Worm (Caenorhabditis elegans) whole organism, L2 larva: ENCODE measurements around the gene lin-9.

Source experiments
- C34F6.9 ChIP-seq: fragments of 150-350 bp; optimal IDR thresholded peaks from 2 replicates; lab custom pipeline; 2014; ENCODE audit warnings: missing biosample characterization, missing genetic modification characterization
- F13H6.1 ChIP-seq: sonication (generic microtip); optimal IDR thresholded peaks from 2 replicates; lab custom pipeline; 2016; ENCODE audit warnings: missing genetic modification characterization, missing compliant biosample characterization
- R02D3.7 ChIP-seq: fragments of 150-350 bp; optimal IDR thresholded peaks from 2 replicates; lab custom pipeline; 2014; ENCODE audit warnings: missing biosample characterization, missing genetic modification characterization
- Y55F3AM.14 ChIP-seq: fragments of 200-800 bp; sonication (Bioruptor generic); optimal IDR thresholded peaks from 2 replicates; lab custom pipeline; 2018; ENCODE audit warnings: mild to moderate bottlenecking, missing genetic modification characterization, missing compliant biosample characterization
- ZK546.5 ChIP-seq: sonication (generic microtip); optimal IDR thresholded peaks from 2 replicates; lab custom pipeline; 2017; ENCODE audit warnings: missing biosample characterization, missing genetic modification characterization
- alr-1 ChIP-seq: fragments of 150-350 bp; optimal IDR thresholded peaks from 2 replicates; lab custom pipeline; 2014; ENCODE audit warnings: missing biosample characterization, missing genetic modification characterization
- aly-2 ChIP-seq: fragments of 150-350 bp; optimal IDR thresholded peaks from 2 replicates; lab custom pipeline; 2014; ENCODE audit warnings: missing biosample characterization, missing genetic modification characterization
- ama-1 ChIP-seq: fragments of 150-350 bp; optimal IDR thresholded peaks from 2 replicates; lab custom pipeline; 2018; ENCODE audit warnings: inconsistent platforms
- blmp-1 ChIP-seq: sonication (generic microtip); optimal IDR thresholded peaks from 2 replicates; lab custom pipeline; 2017; ENCODE audit warnings: missing genetic modification characterization, mild to moderate bottlenecking, missing compliant biosample characterization, antibody characterized with exemption, moderate library complexity; ENCODE audit not compliant: insufficient read depth
- crh-2 ChIP-seq: sonication (generic microtip); optimal IDR thresholded peaks from 2 replicates; lab custom pipeline; 2017; ENCODE audit warnings: missing biosample characterization, missing genetic modification characterization
- dmd-4 ChIP-seq: sonication (generic microtip); optimal IDR thresholded peaks from 2 replicates; lab custom pipeline; 2017; ENCODE audit warnings: missing biosample characterization, missing genetic modification characterization
- egl-27 ChIP-seq: sonication (generic microtip); optimal IDR thresholded peaks from 3 replicates; lab custom pipeline; 2017; ENCODE audit warnings: missing biosample characterization, missing genetic modification reagents, missing genetic modification characterization
- elt-1 ChIP-seq: fragments of 150-350 bp; optimal IDR thresholded peaks from 2 replicates; lab custom pipeline; 2014; ENCODE audit warnings: missing biosample characterization, missing genetic modification characterization
- elt-3 ChIP-seq: sonication (generic microtip); optimal IDR thresholded peaks from 2 replicates; lab custom pipeline; 2017; ENCODE audit warnings: missing biosample characterization, missing genetic modification characterization
- fos-1 ChIP-seq: fragments of 150-350 bp; optimal IDR thresholded peaks from 2 replicates; lab custom pipeline; 2014; ENCODE audit warnings: missing biosample characterization, missing genetic modification characterization
- gmeb-1 ChIP-seq: fragments of 150-350 bp; optimal IDR thresholded peaks from 2 replicates; lab custom pipeline; 2014; ENCODE audit warnings: missing biosample characterization, missing genetic modification characterization
- lin-11 ChIP-seq: fragments of 150-350 bp; sonication (generic microtip); optimal IDR thresholded peaks from 2 replicates; lab custom pipeline; 2014; ENCODE audit warnings: missing biosample characterization, missing genetic modification characterization, inconsistent platforms, mixed read lengths
- lin-13 ChIP-seq: fragments of 150-350 bp; optimal IDR thresholded peaks from 2 replicates; lab custom pipeline; 2014; ENCODE audit warnings: missing biosample characterization, missing genetic modification reagents, missing genetic modification characterization
- lsy-2 ChIP-seq, 2 experiments: fragments of 150-350 bp in 1 of 2; sonication (generic microtip) in 1 of 2; optimal IDR thresholded peaks; 2 replicates each; lab custom pipeline; 2014 to 2017; ENCODE audit warnings: missing biosample characterization in 2 of 2, missing genetic modification characterization in 2 of 2
- mab-5 ChIP-seq: fragments of 150-350 bp; optimal IDR thresholded peaks from 2 replicates; lab custom pipeline; 2014; ENCODE audit warnings: missing biosample characterization, missing genetic modification characterization
- mbf-1 ChIP-seq: sonication (generic microtip); optimal IDR thresholded peaks from 2 replicates; lab custom pipeline; 2017; ENCODE audit warnings: missing biosample characterization, missing genetic modification characterization
- mdl-1 ChIP-seq, 2 experiments: fragments of 150-350 bp in 1 of 2; sonication (generic microtip) in 1 of 2; optimal IDR thresholded peaks; 2 replicates each; lab custom pipeline; 2017; ENCODE audit warnings: missing biosample characterization in 2 of 2, missing genetic modification characterization in 2 of 2
- nhr-10 ChIP-seq: sonication (generic microtip); optimal IDR thresholded peaks from 2 replicates; lab custom pipeline; 2017; ENCODE audit warnings: missing biosample characterization, missing genetic modification characterization
- nhr-12 ChIP-seq: fragments of 150-350 bp; optimal IDR thresholded peaks from 2 replicates; lab custom pipeline; 2014; ENCODE audit warnings: missing biosample characterization, missing genetic modification characterization
- nhr-129 ChIP-seq: fragments of 150-350 bp; optimal IDR thresholded peaks from 2 replicates; lab custom pipeline; 2014; ENCODE audit warnings: missing biosample characterization, missing genetic modification characterization
- nhr-21 ChIP-seq: fragments of 150-350 bp; optimal IDR thresholded peaks from 2 replicates; lab custom pipeline; 2014; ENCODE audit warnings: missing biosample characterization, missing genetic modification characterization
- nhr-23 ChIP-seq: fragments of 150-350 bp; optimal IDR thresholded peaks from 2 replicates; lab custom pipeline; 2014; ENCODE audit warnings: missing biosample characterization, missing genetic modification reagents, missing genetic modification characterization
- nhr-237 ChIP-seq: fragments of 150-350 bp; optimal IDR thresholded peaks from 2 replicates; lab custom pipeline; 2014; ENCODE audit warnings: missing biosample characterization, missing genetic modification characterization
- nhr-25 ChIP-seq: fragments of 150-350 bp; sonication (generic microtip); optimal IDR thresholded peaks from 3 replicates; lab custom pipeline; 2014; ENCODE audit warnings: missing biosample characterization, missing genetic modification characterization
- nhr-6 ChIP-seq: fragments of 150-350 bp; optimal IDR thresholded peaks from 2 replicates; lab custom pipeline; 2014; ENCODE audit warnings: missing biosample characterization, missing genetic modification characterization
- nhr-77 ChIP-seq: fragments of 150-350 bp; optimal IDR thresholded peaks from 2 replicates; lab custom pipeline; 2014; ENCODE audit warnings: missing biosample characterization, missing genetic modification characterization
- peb-1 ChIP-seq: fragments of 150-350 bp; optimal IDR thresholded peaks from 2 replicates; lab custom pipeline; 2014; ENCODE audit warnings: missing biosample characterization, missing genetic modification characterization
- sem-4 ChIP-seq: fragments of 150-350 bp; optimal IDR thresholded peaks from 2 replicates; lab custom pipeline; 2014; ENCODE audit warnings: missing biosample characterization, missing genetic modification reagents, missing genetic modification characterization
- skn-1 ChIP-seq: sonication (generic microtip); optimal IDR thresholded peaks from 2 replicates; lab custom pipeline; 2017; ENCODE audit warnings: missing biosample characterization, missing genetic modification characterization
- sma-3 ChIP-seq: sonication (generic microtip); optimal IDR thresholded peaks from 2 replicates; lab custom pipeline; 2016; ENCODE audit warnings: missing genetic modification reagents, missing genetic modification characterization, missing compliant biosample characterization
- sma-9 ChIP-seq, 2 experiments: fragments of 150-350 bp in 1 of 2; sonication (generic microtip) in 1 of 2; optimal IDR thresholded peaks; 2 replicates each; lab custom pipeline; 2014 to 2016; ENCODE audit warnings: missing genetic modification characterization in 2 of 2, mild to moderate bottlenecking in 1 of 2, missing biosample characterization in 1 of 2, missing compliant biosample characterization in 1 of 2, missing genetic modification reagents in 1 of 2, moderate library complexity in 1 of 2
- unc-39 ChIP-seq: fragments of 150-350 bp; optimal IDR thresholded peaks from 2 replicates; lab custom pipeline; 2014; ENCODE audit warnings: missing biosample characterization, missing genetic modification characterization
- unc-62 ChIP-seq: fragments of 150-350 bp; optimal IDR thresholded peaks from 2 replicates; lab custom pipeline; 2014; ENCODE audit warnings: missing biosample characterization, missing genetic modification reagents, missing genetic modification characterization
- ztf-4 ChIP-seq: fragments of 150-350 bp; optimal IDR thresholded peaks from 2 replicates; lab custom pipeline; 2014; ENCODE audit warnings: missing biosample characterization, missing genetic modification characterization

The lin-9 gene

ce11 chrIII:8869663-8870062, 34.3 kb downstream of the lin-9 start:
- TF ChIP-seq unc-62 (GFP tag; lab: Kevin White, UChicago) (no peak), nhr-23 (tag; lab: Kevin White, UChicago) (no peak), alr-1 (tag; lab: Kevin White, UChicago) (no peak), nhr-6 (tag; lab: Kevin White, UChicago) (no peak), mab-5 (tag; lab: Kevin White, UChicago) (no peak), nhr-129 (tag; lab: Kevin White, UChicago) (no peak), gmeb-1 (tag; lab: Kevin White, UChicago) (no peak), dmd-4 (tag; lab: Kevin White, UChicago) (no peak), nhr-21 (no peak), elt-3 (tag; lab: Kevin White, UChicago) (no peak), blmp-1 (tag; lab: Kevin White, UChicago) (no peak), nhr-237 (tag; lab: Kevin White, UChicago) (no peak), mdl-1 (tag; optimal IDR thresholded peaks at IDR 0.05; lab: Kevin White, UChicago) (no peak)

DNA sequence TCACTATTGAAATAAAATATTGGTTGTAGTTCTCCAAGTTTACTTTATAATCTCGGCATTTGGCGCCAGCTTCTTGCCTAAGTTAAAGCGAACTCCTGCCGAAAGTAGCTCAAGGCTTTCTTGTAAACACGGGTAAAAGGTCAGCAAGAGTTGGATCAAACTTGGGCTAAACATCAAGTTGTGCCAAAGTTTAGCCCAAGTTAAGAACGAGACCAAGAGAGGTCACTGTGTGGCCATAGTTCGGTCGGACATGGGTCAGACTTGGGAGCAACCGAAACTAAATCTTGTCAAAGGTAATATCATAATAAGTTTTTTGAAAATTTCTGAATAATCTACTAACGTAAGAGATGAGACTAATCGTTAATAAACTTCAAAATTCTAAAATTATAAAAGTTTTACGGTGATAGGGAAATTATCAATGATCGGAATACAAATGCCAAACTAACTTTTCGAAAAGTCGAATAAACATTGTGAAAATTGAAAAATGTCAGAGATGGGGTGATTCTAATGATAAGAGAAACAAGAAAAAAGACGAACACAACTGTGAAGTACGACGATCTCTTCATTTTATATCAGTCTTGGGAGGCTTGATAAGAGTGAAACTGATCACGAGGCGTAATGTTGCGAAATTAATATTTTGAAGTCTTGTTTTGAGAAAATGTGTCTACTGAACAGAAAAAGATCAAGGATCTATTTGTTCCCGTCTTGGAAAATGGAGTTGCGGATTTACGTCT, 35.8 kb downstream of the lin-9 start:
- TF ChIP-seq nhr-10 (no peak), nhr-77 (tag; lab: Kevin White, UChicago) (no peak), mdl-1 (tag; optimal IDR thresholded peaks at IDR 0.05; lab: Kevin White, UChicago) (no peak), egl-27 (tag; lab: Kevin White, UChicago) (peak; percentile 31), ama-1 (lab: Kevin White, UChicago) (peak; percentile 78), lin-13 (GFP tag; lab: Kevin White, UChicago) (peak; percentile 3), fos-1 (tag; lab: Kevin White, UChicago) (peak; percentile 96), R02D3.7 (tag; lab: Kevin White, UChicago) (no peak), nhr-21 (peak; percentile 51), lsy-2 (tag; optimal IDR thresholded peaks at IDR 0.05; lab: Kevin White, UChicago) (peak in 1 of 2 experiments; percentile 52), nhr-25 (tag; lab: Kevin White, UChicago) (peak; percentile 45), C34F6.9 (tag; lab: Kevin White, UChicago) (peak; percentile 24), gmeb-1 (tag; lab: Kevin White, UChicago) (peak; percentile 47), skn-1 (tag; lab: Kevin White, UChicago) (peak; percentile 25), sma-3 (peak; percentile 72), lin-11 (tag; lab: Kevin White, UChicago) (no peak), blmp-1 (tag; lab: Kevin White, UChicago) (peak; percentile 59), F13H6.1 (tag; lab: Kevin White, UChicago) (peak; percentile 11), sma-9 (GFP tag; optimal IDR thresholded peaks at IDR 0.05; lab: Kevin White, UChicago) (peak; percentile 83), sma-9 (tag; optimal IDR thresholded peaks at IDR 0.05; lab: Kevin White, UChicago) (no peak), mab-5 (tag; lab: Kevin White, UChicago) (no peak), crh-2 (tag; lab: Kevin White, UChicago) (peak; percentile 78), nhr-129 (tag; lab: Kevin White, UChicago) (peak; percentile 45), elt-3 (tag; lab: Kevin White, UChicago) (no peak)

DNA sequence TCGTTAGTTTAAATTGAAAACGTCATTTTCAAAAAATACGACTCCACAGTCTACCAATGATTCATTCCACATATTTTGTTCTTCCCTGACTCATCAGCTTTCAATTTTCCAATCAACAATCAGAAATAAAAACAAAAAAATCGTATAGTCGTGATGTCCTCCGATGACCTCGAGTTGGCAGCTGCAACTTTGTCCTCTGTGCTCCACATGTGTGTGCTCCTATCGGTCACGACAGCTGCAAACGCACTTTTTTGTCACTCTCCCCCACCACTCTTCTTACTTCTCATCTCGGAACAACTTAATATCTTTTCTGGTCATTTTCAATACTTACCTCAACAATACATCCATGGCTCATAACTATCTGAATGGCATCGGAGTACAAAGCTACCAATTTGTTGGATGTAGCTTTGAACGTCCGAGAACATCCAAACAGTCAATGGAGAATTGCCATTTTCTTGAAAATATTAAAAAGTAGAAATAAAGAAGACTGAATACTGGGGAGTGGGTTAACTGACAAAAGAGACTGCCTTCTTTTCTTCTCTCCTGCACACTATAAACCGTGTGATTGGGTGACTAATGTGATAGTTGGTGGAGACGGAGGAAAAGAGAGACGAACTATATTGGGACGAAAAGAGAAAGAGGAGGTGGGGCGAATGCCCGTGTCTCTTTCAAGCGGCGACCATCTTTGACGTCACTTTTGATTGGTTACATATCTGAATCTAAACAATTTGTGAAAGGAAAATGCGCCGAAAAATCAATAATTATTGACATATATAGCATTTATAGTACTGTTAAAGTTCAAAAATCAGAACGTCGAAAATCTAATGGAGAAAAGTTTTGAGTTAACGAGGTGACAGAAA, 36.7 kb downstream of the lin-9 start:
- TF ChIP-seq mbf-1: no peak
- peak; percentile 8 for TF ChIP-seq F13H6.1 (tag; lab: Kevin White, UChicago)
- peak; percentile 23 for TF ChIP-seq lin-13 (GFP tag; lab: Kevin White, UChicago)
- peak; percentile 64 for TF ChIP-seq sma-3
- TF ChIP-seq Y55F3AM.14 (GFP tag; lab: Kevin White, UChicago): no peak
- peak; percentile 43 for TF ChIP-seq nhr-25 (tag; lab: Kevin White, UChicago)
- TF ChIP-seq sem-4 (tag; lab: Kevin White, UChicago): no peak
- TF ChIP-seq ztf-4 (tag; lab: Kevin White, UChicago): no peak
- no peak for TF ChIP-seq unc-39 (tag; lab: Kevin White, UChicago)
- no peak for TF ChIP-seq elt-1 (tag; lab: Kevin White, UChicago)
- peak; percentile 44 for TF ChIP-seq sma-9 (GFP tag; optimal IDR thresholded peaks at IDR 0.05; lab: Kevin White, UChicago)
- no peak for TF ChIP-seq sma-9 (tag; optimal IDR thresholded peaks at IDR 0.05; lab: Kevin White, UChicago)
- no peak for TF ChIP-seq ZK546.5
- no peak for TF ChIP-seq aly-2 (tag; lab: Kevin White, UChicago)
- peak; percentile 87 for TF ChIP-seq ama-1 (lab: Kevin White, UChicago)
- peak; percentile 68 for TF ChIP-seq blmp-1 (tag; lab: Kevin White, UChicago)
- TF ChIP-seq mab-5 (tag; lab: Kevin White, UChicago): no peak
- TF ChIP-seq nhr-12: no peak
- TF ChIP-seq skn-1 (tag; lab: Kevin White, UChicago): no peak
- peak in 1 of 2 experiments; percentile 32 for TF ChIP-seq lsy-2 (tag; optimal IDR thresholded peaks at IDR 0.05; lab: Kevin White, UChicago)
- no peak for TF ChIP-seq unc-62 (GFP tag; lab: Kevin White, UChicago)
- TF ChIP-seq gmeb-1 (tag; lab: Kevin White, UChicago): no peak
- TF ChIP-seq nhr-77 (tag; lab: Kevin White, UChicago): no peak
- TF ChIP-seq fos-1 (tag; lab: Kevin White, UChicago): peak; percentile 65
- TF ChIP-seq crh-2 (tag; lab: Kevin White, UChicago): peak; percentile 58
- TF ChIP-seq peb-1 (tag; lab: Kevin White, UChicago): no peak
- peak; percentile 16 for TF ChIP-seq nhr-129 (tag; lab: Kevin White, UChicago)
- TF ChIP-seq mdl-1 (tag; optimal IDR thresholded peaks at IDR 0.05; lab: Kevin White, UChicago): no peak
